Fruit fly (Drosophila melanogaster) whole organism, prepupa: ENCODE data around the gene Golgin104.

ENCODE experiments used
- Blimp-1 ChIP-seq: fragments of 200-800 bp; sonication (Bioruptor generic); optimal IDR thresholded peaks from 3 replicates; lab custom pipeline; 2017; ENCODE audit warnings: missing biosample characterization, missing genetic modification characterization, mild to moderate bottlenecking, moderate library complexity, missing genetic modification reagents
- CG10631 ChIP-seq: fragments of 200-800 bp; sonication (Bioruptor generic); optimal IDR thresholded peaks from 2 replicates; lab custom pipeline; 2016; ENCODE audit warnings: missing biosample characterization, missing genetic modification characterization
- CG10669 ChIP-seq: fragments of 200-800 bp; sonication (Bioruptor generic); optimal IDR thresholded peaks from 3 replicates; lab custom pipeline; 2018; ENCODE audit warnings: missing biosample characterization, mild to moderate bottlenecking, missing genetic modification characterization, moderate library complexity
- CG11294 ChIP-seq: fragments of 200-800 bp; sonication (Bioruptor generic); IDR thresholded peaks from 2 replicates; pipeline ENCODE4 v1.3.6; 2022; ENCODE audit warnings: missing biosample characterization, missing genetic modification characterization
- CG11902 ChIP-seq: fragments of 200-800 bp; sonication (Bioruptor generic); optimal IDR thresholded peaks from 3 replicates; lab custom pipeline; 2016; ENCODE audit warnings: missing biosample characterization, missing genetic modification characterization
- CG1621 ChIP-seq: fragments of 200-800 bp; sonication (Bioruptor generic); optimal IDR thresholded peaks from 3 replicates; lab custom pipeline; 2018; ENCODE audit warnings: missing biosample characterization, mild to moderate bottlenecking, missing genetic modification characterization
- CG16779 ChIP-seq: fragments of 200-800 bp; sonication (Bioruptor generic); optimal IDR thresholded peaks from 3 replicates; lab custom pipeline; 2017; ENCODE audit warnings: missing biosample characterization, mild to moderate bottlenecking, missing genetic modification characterization
- CG3032 ChIP-seq: fragments of 200-800 bp; optimal IDR thresholded peaks from 2 replicates; lab custom pipeline; 2019; ENCODE audit warnings: missing biosample characterization, mild to moderate bottlenecking, missing genetic modification characterization, moderate library complexity
- CG31627 ChIP-seq: fragments of 200-800 bp; sonication (Bioruptor generic); optimal IDR thresholded peaks from 3 replicates; lab custom pipeline; 2016; ENCODE audit warnings: missing biosample characterization, missing genetic modification characterization
- CG32006 ChIP-seq: fragments of 200-800 bp; sonication (Bioruptor generic); optimal IDR thresholded peaks from 3 replicates; lab custom pipeline; 2017; ENCODE audit warnings: missing biosample characterization, mild to moderate bottlenecking, missing genetic modification characterization
- CG34406 ChIP-seq: fragments of 200-800 bp; sonication (Bioruptor generic); optimal IDR thresholded peaks from 3 replicates; lab custom pipeline; 2016; ENCODE audit warnings: missing biosample characterization, missing genetic modification characterization
- CG3919 ChIP-seq: fragments of 200-800 bp; sonication (Bioruptor generic); optimal IDR thresholded peaks from 3 replicates; lab custom pipeline; 2016; ENCODE audit warnings: missing biosample characterization, missing genetic modification characterization
- CG4318 ChIP-seq: fragments of 200-800 bp; sonication (Bioruptor generic); optimal IDR thresholded peaks from 3 replicates; lab custom pipeline; 2017; ENCODE audit warnings: missing biosample characterization, mild to moderate bottlenecking, missing genetic modification characterization
- CG6163 ChIP-seq: fragments of 200-800 bp; sonication (Bioruptor generic); IDR thresholded peaks from 3 replicates; pipeline ENCODE4 v1.3.6; 2022; ENCODE audit warnings: missing biosample characterization, missing genetic modification characterization
- CG6276 ChIP-seq: fragments of 200-800 bp; sonication (Bioruptor generic); optimal IDR thresholded peaks from 2 replicates; lab custom pipeline; 2017; ENCODE audit warnings: missing biosample characterization, mild to moderate bottlenecking, missing genetic modification characterization
- CG6792 ChIP-seq: fragments of 200-800 bp; sonication (Bioruptor generic); optimal IDR thresholded peaks from 3 replicates; lab custom pipeline; 2016; ENCODE audit warnings: missing biosample characterization, missing genetic modification characterization
- CG6808 ChIP-seq: fragments of 200-800 bp; sonication (Bioruptor generic); optimal IDR thresholded peaks from 3 replicates; lab custom pipeline; 2017; ENCODE audit warnings: missing biosample characterization, missing genetic modification characterization, mild to moderate bottlenecking, moderate library complexity, missing genetic modification reagents
- CG6854 ChIP-seq: fragments of 200-800 bp; sonication (Bioruptor generic); optimal IDR thresholded peaks from 2 replicates; lab custom pipeline; 2017; ENCODE audit warnings: missing biosample characterization, mild to moderate bottlenecking, missing genetic modification characterization
- CG7368 ChIP-seq: fragments of 200-800 bp; sonication (Bioruptor generic); optimal IDR thresholded peaks from 3 replicates; lab custom pipeline; 2016; ENCODE audit warnings: missing biosample characterization, missing genetic modification characterization
- CG8119 ChIP-seq: fragments of 200-800 bp; sonication (Bioruptor generic); IDR thresholded peaks from 3 replicates; pipeline ENCODE4 v1.3.6; 2022; ENCODE audit warnings: missing biosample characterization, missing genetic modification characterization
- CG8632 ChIP-seq: fragments of 200-800 bp; sonication (Bioruptor generic); optimal IDR thresholded peaks from 3 replicates; lab custom pipeline; 2016; ENCODE audit warnings: missing biosample characterization, missing genetic modification characterization
- CG9139 ChIP-seq: fragments of 200-800 bp; sonication (Bioruptor generic); optimal IDR thresholded peaks from 3 replicates; lab custom pipeline; 2017; ENCODE audit warnings: missing biosample characterization, mild to moderate bottlenecking, missing genetic modification characterization
- Eip78C ChIP-seq: fragments of 200-800 bp; sonication (Bioruptor generic); peaks from one replicate; lab custom pipeline; 2016; ENCODE audit warnings: missing biosample characterization, missing genetic modification characterization
- Eip93F ChIP-seq: fragments of 200-800 bp; sonication (Bioruptor generic); optimal IDR thresholded peaks from 2 replicates; lab custom pipeline; 2016; ENCODE audit warnings: missing biosample characterization, mild to moderate bottlenecking, missing genetic modification characterization
- Ets96B ChIP-seq: fragments of 200-800 bp; optimal IDR thresholded peaks from 2 replicates; lab custom pipeline; 2019; ENCODE audit warnings: missing biosample characterization, mild to moderate bottlenecking, missing genetic modification characterization, moderate library complexity
- Gug ChIP-seq: fragments of 200-800 bp; sonication (Bioruptor generic); IDR thresholded peaks from 2 replicates; pipeline ENCODE4 v1.3.6; 2022; ENCODE audit warnings: missing biosample characterization, missing genetic modification characterization
- Hr38 ChIP-seq: sonication (Bioruptor generic); optimal IDR thresholded peaks from 2 replicates; lab custom pipeline; 2016; ENCODE audit warnings: missing biosample characterization, missing genetic modification characterization
- Hr39 ChIP-seq: fragments of 200-800 bp; sonication (Bioruptor generic); optimal IDR thresholded peaks from 2 replicates; lab custom pipeline; 2016; ENCODE audit warnings: missing biosample characterization, missing genetic modification characterization
- Hr4 ChIP-seq: fragments of 200-800 bp; sonication (Bioruptor generic); optimal IDR thresholded peaks from 3 replicates; lab custom pipeline; 2016; ENCODE audit warnings: missing biosample characterization, missing genetic modification characterization
- Lpt ChIP-seq: fragments of 200-800 bp; sonication (Bioruptor generic); optimal IDR thresholded peaks from 3 replicates; lab custom pipeline; 2016; ENCODE audit warnings: missing biosample characterization, missing genetic modification characterization
- Met ChIP-seq: fragments of 200-800 bp; sonication (Bioruptor generic); optimal IDR thresholded peaks from 3 replicates; lab custom pipeline; 2016; ENCODE audit warnings: missing biosample characterization, missing genetic modification characterization
- OdsH ChIP-seq: fragments of 200-800 bp; sonication (Bioruptor generic); optimal IDR thresholded peaks from 3 replicates; lab custom pipeline; 2016; ENCODE audit warnings: missing biosample characterization, missing genetic modification characterization
- Smox ChIP-seq: fragments of 200-800 bp; sonication (Bioruptor generic); optimal IDR thresholded peaks from 3 replicates; lab custom pipeline; 2016; ENCODE audit warnings: missing biosample characterization, missing genetic modification characterization
- Sox14 ChIP-seq: fragments of 200-800 bp; sonication (Bioruptor generic); optimal IDR thresholded peaks from 3 replicates; lab custom pipeline; 2016; ENCODE audit warnings: missing biosample characterization, missing genetic modification characterization
- Sox15 ChIP-seq: fragments of 200-800 bp; sonication (Bioruptor generic); optimal IDR thresholded peaks from 3 replicates; lab custom pipeline; 2016; ENCODE audit warnings: missing biosample characterization, missing genetic modification characterization
- achi ChIP-seq: fragments of 200-800 bp; sonication (Bioruptor generic); optimal IDR thresholded peaks from 3 replicates; lab custom pipeline; 2016; ENCODE audit warnings: missing biosample characterization, missing genetic modification characterization
- cyc ChIP-seq: fragments of 200-800 bp; sonication (Bioruptor generic); optimal IDR thresholded peaks from 3 replicates; lab custom pipeline; 2016; ENCODE audit warnings: missing biosample characterization, missing genetic modification characterization
- dsx ChIP-seq: fragments of 200-800 bp; optimal IDR thresholded peaks from 3 replicates; lab custom pipeline; 2019; ENCODE audit warnings: missing biosample characterization, mild to moderate bottlenecking, missing genetic modification characterization, moderate library complexity; ENCODE audit not compliant: poor library complexity, severe bottlenecking
- esn ChIP-seq: fragments of 200-800 bp; sonication (Bioruptor generic); optimal IDR thresholded peaks from 2 replicates; lab custom pipeline; 2016; ENCODE audit warnings: missing biosample characterization, mild to moderate bottlenecking, missing genetic modification characterization, moderate library complexity
- fd85E ChIP-seq: fragments of 200-800 bp; sonication (Bioruptor generic); optimal IDR thresholded peaks from 3 replicates; lab custom pipeline; 2016; ENCODE audit warnings: missing biosample characterization, missing genetic modification characterization
- fkh ChIP-seq: fragments of 200-800 bp; sonication (Bioruptor generic); optimal IDR thresholded peaks from 3 replicates; lab custom pipeline; 2017; ENCODE audit warnings: missing biosample characterization, mild to moderate bottlenecking, missing genetic modification characterization, moderate library complexity
- lz ChIP-seq: fragments of 200-800 bp; sonication (Bioruptor generic); optimal IDR thresholded peaks from 3 replicates; lab custom pipeline; 2016; ENCODE audit warnings: missing biosample characterization, missing genetic modification characterization
- net ChIP-seq: fragments of 200-800 bp; sonication (Bioruptor generic); optimal IDR thresholded peaks from 3 replicates; lab custom pipeline; 2016; ENCODE audit warnings: missing biosample characterization, missing genetic modification characterization
- svp ChIP-seq: fragments of 200-800 bp; sonication (Bioruptor generic); peaks from one replicate; lab custom pipeline; 2016; ENCODE audit warnings: missing biosample characterization, missing genetic modification characterization
- topi ChIP-seq: fragments of 200-800 bp; sonication (Bioruptor generic); optimal IDR thresholded peaks from 3 replicates; lab custom pipeline; 2016; ENCODE audit warnings: missing biosample characterization, missing genetic modification characterization
- vri ChIP-seq: fragments of 200-800 bp; sonication (Bioruptor generic); optimal IDR thresholded peaks from 3 replicates; lab custom pipeline; 2016; ENCODE audit warnings: missing biosample characterization, mild to moderate bottlenecking, missing genetic modification characterization

Golgin104 gene

DNA sequence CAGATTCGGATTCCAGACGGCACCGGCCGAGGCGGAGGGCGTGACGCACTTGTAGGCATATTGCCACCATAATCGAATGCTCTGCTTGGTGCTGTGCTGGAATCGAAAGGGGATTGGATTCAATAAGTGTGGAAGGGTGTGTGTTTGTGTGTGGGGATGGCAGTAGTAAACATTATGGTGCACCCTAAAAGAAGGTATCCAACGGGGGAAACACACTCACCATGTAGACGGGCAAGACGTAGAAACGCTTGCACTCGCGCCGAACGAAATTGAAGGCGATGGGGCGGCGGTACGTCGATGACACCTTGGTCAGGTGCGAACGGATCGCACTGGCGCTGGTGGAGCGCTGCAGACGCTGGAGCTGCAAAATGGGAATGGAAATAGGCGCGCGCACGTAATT lies 39.5 kb upstream of the Golgin104 start:
- TF ChIP-seq CG6792: no peak
- no peak for TF ChIP-seq CG9139
- TF ChIP-seq dsx: no peak
- no peak for TF ChIP-seq Lpt

dm6 chr3L:16390793-16391192 lies 39.0 kb upstream of the Golgin104 start:
- peak; percentile 33 for TF ChIP-seq svp (GFP tag; lab: Kevin White, UChicago)
- TF ChIP-seq esn (GFP tag; lab: Kevin White, UChicago): no peak
- no peak for TF ChIP-seq Met
- no peak for TF ChIP-seq Blimp-1
- TF ChIP-seq Eip93F: no peak
- TF ChIP-seq fd85E (GFP tag; lab: Kevin White, UChicago): no peak
- no peak for TF ChIP-seq CG8119 (GFP tag; lab: Robert Waterston, UW)
- peak; percentile 37 for TF ChIP-seq Eip78C (GFP tag; lab: Kevin White, UChicago)
- TF ChIP-seq OdsH (GFP tag; lab: Kevin White, UChicago): no peak

- TF ChIP-seq lz (GFP tag; lab: Kevin White, UChicago): peak; percentile 34
- TF ChIP-seq Lpt: no peak
- no peak for TF ChIP-seq vri (GFP tag; lab: Kevin White, UChicago)
- peak; percentile 31; the same call in 1 of the 2 replicates for TF ChIP-seq CG11294
- TF ChIP-seq fkh (GFP tag; lab: Kevin White, UChicago): no peak
- TF ChIP-seq CG10631: peak; percentile 52
- peak; percentile 34 for TF ChIP-seq CG3919 (GFP tag; lab: Kevin White, UChicago)
- TF ChIP-seq CG6854: no peak
- TF ChIP-seq CG32006 (GFP tag; lab: Kevin White, UChicago): peak; percentile 42
- no peak for TF ChIP-seq topi
- no peak for TF ChIP-seq CG7368 (GFP tag; lab: Kevin White, UChicago)
- TF ChIP-seq Hr4 (GFP tag; lab: Kevin White, UChicago): peak; percentile 37
- peak; percentile 82 for TF ChIP-seq achi (GFP tag; lab: Kevin White, UChicago)
- no peak for TF ChIP-seq fd85E (GFP tag; lab: Kevin White, UChicago)
- no peak for TF ChIP-seq net (GFP tag; lab: Kevin White, UChicago)
- TF ChIP-seq CG6276 (GFP tag; lab: Kevin White, UChicago): no peak
- no peak for TF ChIP-seq CG16779
- TF ChIP-seq CG3032: peak; percentile 57
- no peak for TF ChIP-seq CG9139
- peak; percentile 20 for TF ChIP-seq Met
- TF ChIP-seq CG8632 (GFP tag; lab: Kevin White, UChicago): no peak
- TF ChIP-seq CG6792: peak; percentile 12
- no peak for TF ChIP-seq Sox14 (GFP tag; lab: Kevin White, UChicago)
- TF ChIP-seq cyc (GFP tag; lab: Kevin White, UChicago): peak; percentile 61
- peak; percentile 42 for TF ChIP-seq Hr39 (GFP tag; lab: Kevin White, UChicago)
- TF ChIP-seq Gug (GFP tag; lab: Robert Waterston, UW): no peak; the same call in 1 of the 2 replicates
- peak; percentile 44 for TF ChIP-seq Eip78C (GFP tag; lab: Kevin White, UChicago)
- no peak for TF ChIP-seq svp (GFP tag; lab: Kevin White, UChicago)
- TF ChIP-seq esn (GFP tag; lab: Kevin White, UChicago): peak; percentile 46
- TF ChIP-seq CG6163: 0 out of 3 replicates have a peak, but pooled peaks have one; percentile 40
- TF ChIP-seq Blimp-1: no peak
- 0 out of 3 replicates have a peak, but pooled peaks have one; percentile 29 for TF ChIP-seq CG8119 (GFP tag; lab: Robert Waterston, UW)
- TF ChIP-seq CG4318 (GFP tag; lab: Kevin White, UChicago): peak; percentile 12
- no peak for TF ChIP-seq CG6808
- TF ChIP-seq CG11902 (GFP tag; lab: Kevin White, UChicago): peak; percentile 49
- no peak for TF ChIP-seq Smox (GFP tag; lab: Kevin White, UChicago)
- TF ChIP-seq Hr38 (GFP tag; lab: Kevin White, UChicago): no peak
- peak; percentile 54 for TF ChIP-seq Sox15 (GFP tag; lab: Kevin White, UChicago)
- no peak for TF ChIP-seq dsx
- TF ChIP-seq CG1621 (tag; lab: Kevin White, UChicago): no peak
- TF ChIP-seq CG34406 (GFP tag; lab: Kevin White, UChicago): peak; percentile 30
- peak; percentile 67 for TF ChIP-seq CG31627 (GFP tag; lab: Kevin White, UChicago)
- TF ChIP-seq Ets96B (tag; lab: Kevin White, UChicago): peak; percentile 29
- TF ChIP-seq CG10669 (GFP tag; lab: Kevin White, UChicago): peak; percentile 16
Observed at dm6 chr3L:16385880-16386584, 34.3 kb upstream of the Golgin104 start, which contains the start of the genes Agpat3 and RAF2. Gene Agpat3, minus strand, starts transcription at chr3L:16385957. Gene RAF2, plus strand, starts transcription at chr3L:16386327.
